Fruit fly (Drosophila melanogaster): ENCODE measurements around the gene CG14708.

CG14708 gene

dm6 chr3R:11581340-11582252 is 27.7 kb downstream of the CG14708 start, which contains the start of gene wkd (continued):
- TF ChIP-seq nerfin-1 (tag; optimal IDR thresholded peaks at IDR 0.05) (no peak), CG11085 (GFP tag; IDR thresholded peaks at IDR 0.05) (no peak), CG16813 (GFP tag; IDR thresholded peaks at IDR 0.05; ENCODE audit: partially characterized antibody) (peak; percentile 83), kah (GFP tag; optimal IDR thresholded peaks at IDR 0.05) (no peak), CG4854 (GFP tag; optimal IDR thresholded peaks at IDR 0.05) (no peak), pb (GFP tag; optimal IDR thresholded peaks at IDR 0.05) (no peak), Optix (GFP tag; IDR thresholded peaks at IDR 0.05) (no peak), CG18599 (GFP tag; optimal IDR thresholded peaks at IDR 0.05) (no peak), CG8924 (tag; optimal IDR thresholded peaks at IDR 0.05) (no peak), CTCF (GFP tag; optimal IDR thresholded peaks at IDR 0.05) (peak; percentile 53), Trl (optimal IDR thresholded peaks at IDR 0.05) (peak in 1 of 2 experiments; percentile 61), Trl (GFP tag; optimal IDR thresholded peaks at IDR 0.05) (no peak), CG2875 (GFP tag; optimal IDR thresholded peaks at IDR 0.05) (no peak), CG6683 (GFP tag; optimal IDR thresholded peaks at IDR 0.05) (no peak), CG10267 (tag; optimal IDR thresholded peaks at IDR 0.05) (no peak), TFAM (GFP tag; optimal IDR thresholded peaks at IDR 0.05) (no peak), dm (GFP tag; optimal IDR thresholded peaks at IDR 0.05) (peak; percentile 41), CG3995 (GFP tag; optimal IDR thresholded peaks at IDR 0.05) (no peak), CG1024 (GFP tag; IDR thresholded peaks at IDR 0.05) (no peak), CG3281 (GFP tag; optimal IDR thresholded peaks at IDR 0.05) (no peak), CG17612 (GFP tag; IDR thresholded peaks at IDR 0.05) (no peak), CG14965 (GFP tag; optimal IDR thresholded peaks at IDR 0.05; ENCODE audit: borderline replicate concordance) (no peak), Bgb (GFP tag; IDR thresholded peaks at IDR 0.05; ENCODE audit: partially characterized antibody) (peak; percentile 92), CG17359 (tag; optimal IDR thresholded peaks at IDR 0.05) (no peak), CG10274 (GFP tag; optimal IDR thresholded peaks at IDR 0.05) (no peak), Chrac-16 (GFP tag; optimal IDR thresholded peaks at IDR 0.05) (no peak), nau (GFP tag; optimal IDR thresholded peaks at IDR 0.05) (no peak), HLH54F (GFP tag; optimal IDR thresholded peaks at IDR 0.05) (peak; percentile 1), Nf-YA (GFP tag; IDR thresholded peaks at IDR 0.05) (no peak), zfh2 (GFP tag; optimal IDR thresholded peaks at IDR 0.05) (no peak), fu2 (GFP tag; optimal IDR thresholded peaks at IDR 0.05) (no peak), repo (GFP tag; optimal IDR thresholded peaks at IDR 0.05) (no peak), MTF-1 (GFP tag; optimal IDR thresholded peaks at IDR 0.05; ENCODE audit: borderline replicate concordance) (no peak), Dbx (GFP tag; IDR thresholded peaks at IDR 0.05) (no peak), CG15601 (tag; optimal IDR thresholded peaks at IDR 0.05) (no peak), Tbp (GFP tag; optimal IDR thresholded peaks at IDR 0.05) (no peak), stc (GFP tag; IDR thresholded peaks at IDR 0.05) (no peak), D19A (tag; optimal IDR thresholded peaks at IDR 0.05) (no peak), CG4820 (GFP tag; optimal IDR thresholded peaks at IDR 0.05) (no peak), Fer1 (GFP tag; optimal IDR thresholded peaks at IDR 0.05) (no peak), Hey (tag; optimal IDR thresholded peaks at IDR 0.05) (no peak), E2f2 (GFP tag; IDR thresholded peaks at IDR 0.05) (peak; percentile 93), bab2 (GFP tag; optimal IDR thresholded peaks at IDR 0.05) (no peak), Doc2 (GFP tag; IDR thresholded peaks at IDR 0.05) (no peak), insv (GFP tag; optimal IDR thresholded peaks at IDR 0.05) (no peak), ATbp (GFP tag; optimal IDR thresholded peaks at IDR 0.05) (no peak), cwo (GFP tag; optimal IDR thresholded peaks at IDR 0.05) (no peak), ham (GFP tag; IDR thresholded peaks at IDR 0.05) (no peak), CG11695 (GFP tag; IDR thresholded peaks at IDR 0.05) (no peak), Nf-YC (tag; optimal IDR thresholded peaks at IDR 0.05) (no peak), CG13624 (GFP tag; optimal IDR thresholded peaks at IDR 0.05) (no peak)
